Worm (Caenorhabditis elegans) whole organism, L1 larva: ENCODE results near the gene pbs-3.
"Not testable (repeated sequence)": the region's sequence is repeated elsewhere in the genome, so short reads cannot be mapped to it uniquely, and the experiment has no call there.

Experiments used
- F16B12.6 ChIP-seq: fragments of 150-350 bp; optimal IDR thresholded peaks from 2 replicates; lab custom pipeline; 2014; ENCODE audit warnings: missing biosample characterization, missing genetic modification characterization
- Y116A8C.19 ChIP-seq: sonication (generic microtip); optimal IDR thresholded peaks from 2 replicates; lab custom pipeline; 2016; ENCODE audit warnings: missing compliant biosample characterization, missing genetic modification characterization, borderline replicate concordance
- aha-1 ChIP-seq: fragments of 150-350 bp; optimal IDR thresholded peaks from 2 replicates; lab custom pipeline; 2014; ENCODE audit warnings: missing biosample characterization, missing genetic modification characterization
- ama-1 ChIP-seq: fragments of 150-350 bp; optimal IDR thresholded peaks from 2 replicates; lab custom pipeline; 2014
- ceh-8 ChIP-seq: fragments of 200-800 bp; sonication (Bioruptor generic); optimal IDR thresholded peaks from 2 replicates; lab custom pipeline; 2018; ENCODE audit warnings: mild to moderate bottlenecking, missing genetic modification characterization, moderate library complexity, missing compliant biosample characterization
- ceh-82 ChIP-seq, 3 experiments: fragments of 150-350 bp in 1 of 3; sonication (generic microtip) in 2 of 3; optimal IDR thresholded peaks; 2 replicates each; lab custom pipeline; 2014 to 2017; ENCODE audit warnings: missing biosample characterization in 3 of 3, missing genetic modification characterization in 3 of 3
- ces-1 ChIP-seq: fragments of 150-350 bp; optimal IDR thresholded peaks from 2 replicates; lab custom pipeline; 2014; ENCODE audit warnings: missing biosample characterization, missing genetic modification reagents, missing genetic modification characterization
- dpl-1 ChIP-seq, 3 experiments: fragments of 150-350 bp in 2 of 3; sonication (generic microtip) in 1 of 3; optimal IDR thresholded peaks; 2 replicates each; lab custom pipeline; 2014 to 2017; ENCODE audit warnings: missing biosample characterization in 3 of 3, missing genetic modification characterization in 3 of 3, missing genetic modification reagents in 3 of 3
- efl-1 ChIP-seq, 4 experiments: fragments of 150-350 bp; optimal IDR thresholded peaks in 3 of 4; peaks in 1 of 4; 1 replicate in 1 of 4; 2 replicates in 3 of 4; lab custom pipeline; 2014; ENCODE audit warnings: missing biosample characterization in 2 of 4, missing genetic modification characterization in 2 of 4, missing genetic modification reagents in 2 of 4
- elt-2 ChIP-seq: sonication (generic microtip); optimal IDR thresholded peaks from 2 replicates; lab custom pipeline; 2016; ENCODE audit warnings: missing genetic modification characterization, mild to moderate bottlenecking, inconsistent platforms, missing compliant biosample characterization, missing genetic modification reagents
- elt-3 ChIP-seq, 6 experiments: fragments of 150-350 bp in 1 of 6; sonication (generic microtip); optimal IDR thresholded peaks; 2 replicates each; lab custom pipeline; 2017 to 2018; ENCODE audit warnings: missing biosample characterization in 6 of 6, missing genetic modification characterization in 6 of 6, inconsistent platforms in 1 of 6
- ets-5 ChIP-seq: fragments of 200-800 bp; sonication (Bioruptor generic); IDR thresholded peaks from 2 replicates; pipeline ENCODE4 v1.3.6; 2022; ENCODE audit warnings: missing genetic modification characterization, missing compliant biosample characterization
- hlh-4 ChIP-seq: sonication (generic microtip); optimal IDR thresholded peaks from 2 replicates; lab custom pipeline; 2016; ENCODE audit warnings: mild to moderate bottlenecking, missing genetic modification characterization, missing compliant biosample characterization
- hpl-2 ChIP-seq: fragments of 150-350 bp; optimal IDR thresholded peaks from 2 replicates; lab custom pipeline; 2014; ENCODE audit warnings: missing biosample characterization, missing genetic modification reagents, missing genetic modification characterization
- isw-1 ChIP-seq: fragments of 200-800 bp; sonication (Bioruptor generic); IDR thresholded peaks from 2 replicates; pipeline ENCODE4 v1.3.6; 2022; ENCODE audit warnings: missing genetic modification characterization, missing compliant biosample characterization
- lin-14 ChIP-seq: fragments of 200-800 bp; sonication (Bioruptor generic); optimal IDR thresholded peaks from 2 replicates; lab custom pipeline; 2018; ENCODE audit warnings: mild to moderate bottlenecking, missing genetic modification characterization, moderate library complexity, missing compliant biosample characterization
- lin-35 ChIP-seq, 2 experiments: fragments of 150-350 bp; optimal IDR thresholded peaks; 2 replicates each; lab custom pipeline; 2014; ENCODE audit warnings: missing biosample characterization in 2 of 2, missing genetic modification characterization in 2 of 2, missing genetic modification reagents in 2 of 2
- lsy-2 ChIP-seq, 2 experiments: fragments of 150-350 bp; optimal IDR thresholded peaks; 2 replicates each; lab custom pipeline; 2014; ENCODE audit warnings: missing biosample characterization in 2 of 2, missing genetic modification characterization in 2 of 2
- mab-9 ChIP-seq: fragments of 200-800 bp; sonication (Bioruptor generic); IDR thresholded peaks from 2 replicates; pipeline ENCODE4 v1.3.6; 2022; ENCODE audit warnings: missing genetic modification reagents, missing genetic modification characterization, missing compliant biosample characterization
- mef-2 ChIP-seq: fragments of 150-350 bp; optimal IDR thresholded peaks from 2 replicates; lab custom pipeline; 2014; ENCODE audit warnings: missing biosample characterization, missing genetic modification characterization
- nhr-12 ChIP-seq: sonication (generic microtip); optimal IDR thresholded peaks from 2 replicates; lab custom pipeline; 2017; ENCODE audit warnings: missing biosample characterization, missing genetic modification characterization
- nhr-28 ChIP-seq: fragments of 150-350 bp; optimal IDR thresholded peaks from 2 replicates; lab custom pipeline; 2014; ENCODE audit warnings: missing biosample characterization, missing genetic modification characterization
- nhr-47 ChIP-seq: sonication (generic microtip); optimal IDR thresholded peaks from 2 replicates; lab custom pipeline; 2016; ENCODE audit warnings: mild to moderate bottlenecking, missing genetic modification characterization, moderate library complexity, missing compliant biosample characterization
- nhr-84 ChIP-seq: sonication (generic microtip); optimal IDR thresholded peaks from 2 replicates; lab custom pipeline; 2017; ENCODE audit warnings: missing biosample characterization, missing genetic modification characterization
- pax-3 ChIP-seq: fragments of 200-800 bp; sonication (Bioruptor generic); optimal IDR thresholded peaks from 2 replicates; lab custom pipeline; 2018; ENCODE audit warnings: mild to moderate bottlenecking, missing genetic modification characterization, moderate library complexity, missing compliant biosample characterization
- skn-1 ChIP-seq: fragments of 150-350 bp; optimal IDR thresholded peaks from 2 replicates; lab custom pipeline; 2014; ENCODE audit warnings: missing biosample characterization, missing genetic modification characterization
- sptf-1 ChIP-seq: fragments of 150-350 bp; optimal IDR thresholded peaks from 2 replicates; lab custom pipeline; 2014; ENCODE audit warnings: missing biosample characterization, missing genetic modification characterization
- unc-130 ChIP-seq: fragments of 150-350 bp; optimal IDR thresholded peaks from 2 replicates; lab custom pipeline; 2017; ENCODE audit warnings: missing biosample characterization, missing genetic modification characterization, inconsistent platforms
- unc-30 ChIP-seq: sonication (generic microtip); optimal IDR thresholded peaks from 2 replicates; lab custom pipeline; 2017; ENCODE audit warnings: missing biosample characterization, missing genetic modification characterization
- unc-86 ChIP-seq: sonication (generic microtip); optimal IDR thresholded peaks from 2 replicates; lab custom pipeline; 2016; ENCODE audit warnings: missing genetic modification characterization, missing compliant biosample characterization
- unc-98 ChIP-seq: fragments of 200-800 bp; sonication (Bioruptor generic); IDR thresholded peaks from 2 replicates; pipeline ENCODE4 v1.3.6; 2022; ENCODE audit warnings: missing genetic modification characterization, missing compliant biosample characterization
- zip-4 ChIP-seq: fragments of 200-800 bp; sonication (Bioruptor generic); optimal IDR thresholded peaks from 2 replicates; lab custom pipeline; 2018; ENCODE audit warnings: mild to moderate bottlenecking, missing genetic modification characterization, moderate library complexity, missing compliant biosample characterization

pbs-3 gene

DNA sequence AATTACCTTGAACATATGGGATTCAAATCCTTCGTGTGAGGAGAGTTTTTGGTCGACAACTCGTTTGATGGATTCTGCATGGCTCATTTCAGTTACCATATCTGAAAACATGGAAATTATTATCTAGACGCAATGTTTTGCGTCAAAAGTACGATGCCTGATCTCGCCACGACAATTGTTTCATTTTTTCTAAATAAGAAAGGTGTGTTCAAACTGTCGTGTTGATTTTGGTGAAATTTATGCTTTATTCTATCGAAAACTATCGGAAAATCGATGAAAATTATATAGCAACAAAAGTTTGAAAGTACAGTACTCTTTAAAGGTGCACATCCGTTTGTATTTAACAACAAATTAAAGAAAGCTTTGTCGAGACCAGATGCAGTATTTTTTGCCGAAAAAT lies 14.2 kb downstream of the pbs-3 start, which contains the start of gene cblc-1:
Gene cblc-1 (minus strand): TSS at position 101 of the 400 bp plus-strand sequence.
- TF ChIP-seq ama-1 (lab: Kevin White, UChicago) (no peak), nhr-12 (no peak), elt-3 (tag; optimal IDR thresholded peaks at IDR 0.05; lab: Kevin White, UChicago) (no peak), nhr-47 (no peak), hlh-4 (tag; lab: Kevin White, UChicago) (no peak), ceh-8 (GFP tag; lab: Kevin White, UChicago) (no peak), unc-30 (no peak), unc-130 (tag; lab: Kevin White, UChicago) (no peak), ceh-82 (tag; optimal IDR thresholded peaks at IDR 0.05; lab: Kevin White, UChicago) (no peak), sptf-1 (tag; lab: Kevin White, UChicago) (no peak), isw-1 (GFP tag; lab: Robert Waterston, UW) (no peak), unc-86 (tag; lab: Kevin White, UChicago) (no peak), nhr-84 (tag; lab: Kevin White, UChicago) (no peak), nhr-28 (tag; lab: Kevin White, UChicago) (no peak), ets-5 (GFP tag; lab: Robert Waterston, UW) (no peak)

- TF ChIP-seq unc-98 (GFP tag; lab: Robert Waterston, UW) (no peak), ama-1 (lab: Kevin White, UChicago) (no peak), mef-2 (tag; lab: Kevin White, UChicago) (no peak), zip-4 (GFP tag; lab: Kevin White, UChicago) (no peak), nhr-84 (tag; lab: Kevin White, UChicago) (no peak), aha-1 (tag; lab: Kevin White, UChicago) (no peak), nhr-47 (no peak), dpl-1 (GFP tag; optimal IDR thresholded peaks at IDR 0.05; lab: Kevin White, UChicago) (no peak), Y116A8C.19 (tag; lab: Kevin White, UChicago) (no peak), lin-14 (GFP tag; lab: Kevin White, UChicago) (no peak)
Measured at ce11 chrII:4937743-4938142, 17.5 kb downstream of the pbs-3 start, which contains the start of gene ZK546.4. Gene ZK546.4 (plus strand): TSS chrII:4938043.

DNA sequence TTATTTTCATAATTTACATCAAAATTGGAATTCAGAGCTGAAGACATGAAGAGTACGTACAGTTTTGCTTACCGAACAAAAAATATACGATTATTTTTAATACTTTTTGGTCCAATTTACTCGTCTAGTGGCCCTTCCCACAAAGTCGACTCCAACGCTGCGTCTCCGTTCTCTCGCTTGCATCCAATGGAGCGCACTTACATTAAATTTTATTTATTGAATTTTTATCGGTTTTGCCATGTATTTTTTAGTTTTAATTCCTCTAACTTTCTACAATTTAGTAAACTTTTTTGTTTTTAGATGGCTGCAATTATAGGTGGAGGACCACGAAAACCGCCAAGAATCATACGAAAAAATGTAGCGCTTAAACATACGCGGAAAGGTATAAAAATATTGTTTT lies 19.7 kb downstream of the pbs-3 start, which contains the start of gene ZK546.5:
Gene ZK546.5 (plus strand): TSS at position 301 of the 400 bp plus-strand sequence.
- TF ChIP-seq F16B12.6 (no peak), lin-35 (GFP tag; optimal IDR thresholded peaks at IDR 0.05; lab: Kevin White, UChicago) (peak in 1 of 2 experiments; percentile 29), efl-1 (optimal IDR thresholded peaks at IDR 0.05; lab: Kevin White, UChicago) (peak; percentile 10 to 33), efl-1 (GFP tag; optimal IDR thresholded peaks at IDR 0.05 in 1 of 2; lab: Kevin White, UChicago) (peak in 1 of 2 experiments; percentile 23), dpl-1 (GFP tag; optimal IDR thresholded peaks at IDR 0.05; lab: Kevin White, UChicago) (peak in 1 of 3 experiments; percentile 16), lsy-2 (tag; optimal IDR thresholded peaks at IDR 0.05; lab: Kevin White, UChicago) (peak in 1 of 2 experiments; percentile 36)

DNA sequence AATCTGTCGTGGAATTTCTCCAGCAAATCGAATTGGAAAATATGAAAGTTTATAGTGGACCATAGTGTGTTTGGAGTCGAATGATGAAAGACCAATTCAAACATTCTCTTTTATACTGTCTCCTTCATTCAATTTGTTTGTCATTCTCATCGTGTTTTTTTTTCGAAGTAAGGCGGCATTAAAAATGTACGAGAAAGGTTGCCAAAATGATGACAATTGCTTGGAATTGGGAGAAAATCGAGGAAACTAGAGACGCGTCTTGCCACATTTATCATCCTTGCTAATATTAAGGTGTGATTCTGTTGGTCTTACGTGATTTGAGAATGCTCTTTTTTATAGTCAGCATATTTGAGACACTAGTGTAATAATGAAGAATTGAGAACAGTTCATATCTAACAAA lies 20.3 kb downstream of the pbs-3 start, which contains the start of gene gst-30:
Gene gst-30 (minus strand): TSS at position 101 of the 400 bp plus-strand sequence.
- TF ChIP-seq skn-1 (tag; lab: Kevin White, UChicago): peak; percentile 35
- no peak for TF ChIP-seq ces-1 (GFP tag; lab: Kevin White, UChicago)
- TF ChIP-seq hpl-2 (GFP tag; lab: Kevin White, UChicago): no peak

DNA sequence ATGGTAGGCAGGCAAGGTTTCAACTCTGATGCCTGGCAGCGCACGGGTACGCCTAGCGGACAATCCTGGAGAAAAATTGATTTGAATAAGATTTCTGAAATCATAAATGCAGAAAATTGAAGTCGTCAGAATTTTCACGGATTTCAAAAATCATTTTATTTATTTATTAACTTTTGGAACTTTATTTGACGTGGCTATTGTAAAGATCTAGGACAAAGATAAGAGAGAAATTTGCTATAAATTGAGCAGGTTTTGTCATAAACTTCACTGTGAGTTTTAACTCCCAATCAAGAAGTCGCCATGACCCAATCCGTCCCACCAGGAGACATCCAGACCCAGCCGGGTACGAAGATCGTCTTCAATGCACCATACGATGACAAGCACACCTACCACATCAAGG lies 22.5 kb downstream of the pbs-3 start, which contains the start of gene msp-152:
Gene msp-152 (plus strand): TSS at position 301 of the 400 bp plus-strand sequence.
- TF ChIP-seq pax-3 (tag; lab: Kevin White, UChicago); elt-2; mab-9 (GFP tag; lab: Robert Waterston, UW): not testable (repeated sequence)
- TF ChIP-seq, all 84 proteins: peak for 0; not testable (repeated sequence) for 84
